Worm (Caenorhabditis elegans) whole organism, mixed stage, embryonic: ENCODE results near the gene Y54E2A.7.

Experiments used
- M03D4.4 ChIP-seq: sonication (generic microtip); optimal IDR thresholded peaks from 2 replicates; lab custom pipeline; 2017; ENCODE audit warnings: mild to moderate bottlenecking, missing genetic modification characterization, missing compliant biosample characterization
- bed-3 ChIP-seq: fragments of 200-800 bp; sonication (Bioruptor generic); optimal IDR thresholded peaks from 3 replicates; lab custom pipeline; 2018; ENCODE audit warnings: mild to moderate bottlenecking, missing genetic modification characterization, moderate library complexity, missing compliant biosample characterization
- blmp-1 ChIP-seq: fragments of 150-350 bp; optimal IDR thresholded peaks from 2 replicates; lab custom pipeline; 2014; ENCODE audit warnings: missing biosample characterization, missing genetic modification characterization
- ceh-39 ChIP-seq: fragments of 150-350 bp; optimal IDR thresholded peaks from 2 replicates; lab custom pipeline; 2014; ENCODE audit warnings: missing biosample characterization, missing genetic modification characterization
- ceh-43 ChIP-seq: fragments of 200-800 bp; sonication (Bioruptor generic); optimal IDR thresholded peaks from 2 replicates; lab custom pipeline; 2018; ENCODE audit warnings: mild to moderate bottlenecking, missing genetic modification characterization, moderate library complexity, missing compliant biosample characterization
- ceh-83 ChIP-seq: fragments of 200-800 bp; sonication (Bioruptor generic); optimal IDR thresholded peaks from 2 replicates; lab custom pipeline; 2018; ENCODE audit warnings: mild to moderate bottlenecking, missing genetic modification characterization, missing compliant biosample characterization
- ces-1 ChIP-seq: fragments of 150-350 bp; optimal IDR thresholded peaks from 2 replicates; lab custom pipeline; 2014; ENCODE audit warnings: missing biosample characterization, missing genetic modification reagents, missing genetic modification characterization
- cnd-1 ChIP-seq: fragments of 200-800 bp; sonication (Bioruptor generic); optimal IDR thresholded peaks from 2 replicates; lab custom pipeline; 2018; ENCODE audit warnings: mild to moderate bottlenecking, missing genetic modification characterization, missing compliant biosample characterization
- drap-1 ChIP-seq: fragments of 200-800 bp; sonication (Bioruptor generic); optimal IDR thresholded peaks from 3 replicates; lab custom pipeline; 2018; ENCODE audit warnings: mild to moderate bottlenecking, missing genetic modification characterization, missing compliant biosample characterization
- elt-1 ChIP-seq: sonication (generic microtip); optimal IDR thresholded peaks from 2 replicates; lab custom pipeline; 2017; ENCODE audit warnings: missing genetic modification characterization, mild to moderate bottlenecking, missing compliant biosample characterization, antibody characterized with exemption, moderate library complexity, borderline replicate concordance; ENCODE audit not compliant: insufficient read depth
- elt-3 ChIP-seq: fragments of 150-350 bp; optimal IDR thresholded peaks from 2 replicates; lab custom pipeline; 2014; ENCODE audit warnings: missing biosample characterization, missing genetic modification characterization
- flh-1 ChIP-seq: fragments of 200-800 bp; sonication (Bioruptor generic); optimal IDR thresholded peaks from 2 replicates; lab custom pipeline; 2018; ENCODE audit warnings: mild to moderate bottlenecking, missing genetic modification characterization, moderate library complexity, missing compliant biosample characterization
- ham-2 ChIP-seq: fragments of 200-800 bp; sonication (Bioruptor generic); optimal IDR thresholded peaks from 2 replicates; lab custom pipeline; 2018; ENCODE audit warnings: mild to moderate bottlenecking, missing genetic modification characterization, missing compliant biosample characterization
- hlh-1 ChIP-seq: fragments of 150-350 bp; optimal IDR thresholded peaks from 2 replicates; lab custom pipeline; 2014; ENCODE audit warnings: missing biosample characterization, missing genetic modification reagents, missing genetic modification characterization
- lin-13 ChIP-seq: fragments of 150-350 bp; optimal IDR thresholded peaks from 2 replicates; lab custom pipeline; 2014; ENCODE audit warnings: missing biosample characterization, missing genetic modification characterization
- lin-32 ChIP-seq: fragments of 200-800 bp; sonication (Bioruptor generic); optimal IDR thresholded peaks from 2 replicates; lab custom pipeline; 2018; ENCODE audit warnings: mild to moderate bottlenecking, missing genetic modification characterization, missing compliant biosample characterization
- lsy-2 ChIP-seq: fragments of 150-350 bp; optimal IDR thresholded peaks from 2 replicates; lab custom pipeline; 2014; ENCODE audit warnings: missing biosample characterization, missing genetic modification characterization
- mab-5 ChIP-seq: fragments of 150-350 bp; optimal IDR thresholded peaks from 2 replicates; lab custom pipeline; 2014; ENCODE audit warnings: missing biosample characterization, missing genetic modification characterization
- mep-1 ChIP-seq: fragments of 150-350 bp; optimal IDR thresholded peaks from 2 replicates; lab custom pipeline; 2017; ENCODE audit warnings: missing biosample characterization, missing genetic modification reagents, missing genetic modification characterization, inconsistent platforms
- mls-2 ChIP-seq: sonication (generic microtip); optimal IDR thresholded peaks from 2 replicates; lab custom pipeline; 2016; ENCODE audit warnings: mild to moderate bottlenecking, missing genetic modification characterization, moderate library complexity, missing compliant biosample characterization
- nhr-12 ChIP-seq: fragments of 150-350 bp; optimal IDR thresholded peaks from 2 replicates; lab custom pipeline; 2014; ENCODE audit warnings: missing biosample characterization, missing genetic modification characterization
- nhr-2 ChIP-seq: fragments of 150-350 bp; optimal IDR thresholded peaks from 2 replicates; lab custom pipeline; 2014; ENCODE audit warnings: missing biosample characterization, missing genetic modification characterization
- nhr-237 ChIP-seq: fragments of 150-350 bp; optimal IDR thresholded peaks from 2 replicates; lab custom pipeline; 2014; ENCODE audit warnings: missing biosample characterization, missing genetic modification characterization
- nhr-28 ChIP-seq: fragments of 150-350 bp; optimal IDR thresholded peaks from 2 replicates; lab custom pipeline; 2014; ENCODE audit warnings: missing biosample characterization, missing genetic modification characterization
- nhr-76 ChIP-seq: sonication (generic microtip); optimal IDR thresholded peaks from 2 replicates; lab custom pipeline; 2017; ENCODE audit warnings: missing biosample characterization, missing genetic modification characterization
- pha-4 ChIP-seq: fragments of 150-350 bp; optimal IDR thresholded peaks from 2 replicates; lab custom pipeline; 2018; ENCODE audit warnings: missing biosample characterization, missing genetic modification reagents, missing genetic modification characterization
- sem-2 ChIP-seq: fragments of 200-800 bp; sonication (Bioruptor generic); optimal IDR thresholded peaks from 2 replicates; lab custom pipeline; 2018; ENCODE audit warnings: mild to moderate bottlenecking, missing genetic modification characterization, missing compliant biosample characterization
- snpc-4 ChIP-seq: fragments of 150-350 bp; optimal IDR thresholded peaks from 2 replicates; lab custom pipeline; 2014; ENCODE audit warnings: missing biosample characterization, missing genetic modification characterization
- sptf-1 ChIP-seq: sonication (generic microtip); optimal IDR thresholded peaks from 2 replicates; lab custom pipeline; 2017; ENCODE audit warnings: mild to moderate bottlenecking, missing genetic modification characterization, moderate library complexity, missing compliant biosample characterization
- tbx-8 ChIP-seq: fragments of 200-800 bp; sonication (Bioruptor generic); optimal IDR thresholded peaks from 2 replicates; lab custom pipeline; 2018; ENCODE audit warnings: mild to moderate bottlenecking, missing genetic modification characterization, moderate library complexity, missing compliant biosample characterization
- unc-120 ChIP-seq: sonication (generic microtip); optimal IDR thresholded peaks from 2 replicates; lab custom pipeline; 2017; ENCODE audit warnings: missing genetic modification characterization, missing compliant biosample characterization; ENCODE audit not compliant: poor library complexity, severe bottlenecking
- unc-39 ChIP-seq: fragments of 150-350 bp; optimal IDR thresholded peaks from 2 replicates; lab custom pipeline; 2014; ENCODE audit warnings: missing biosample characterization, missing genetic modification characterization
- unc-62 ChIP-seq: fragments of 150-350 bp; optimal IDR thresholded peaks from 2 replicates; lab custom pipeline; 2014; ENCODE audit warnings: missing biosample characterization, missing genetic modification reagents, missing genetic modification characterization
- zip-8 ChIP-seq: fragments of 150-350 bp; optimal IDR thresholded peaks from 2 replicates; lab custom pipeline; 2014; ENCODE audit warnings: missing biosample characterization, missing genetic modification characterization
- ztf-11 ChIP-seq: fragments of 150-350 bp; optimal IDR thresholded peaks from 2 replicates; lab custom pipeline; 2014; ENCODE audit warnings: missing biosample characterization, missing genetic modification characterization

Y54E2A.7 gene

DNA sequence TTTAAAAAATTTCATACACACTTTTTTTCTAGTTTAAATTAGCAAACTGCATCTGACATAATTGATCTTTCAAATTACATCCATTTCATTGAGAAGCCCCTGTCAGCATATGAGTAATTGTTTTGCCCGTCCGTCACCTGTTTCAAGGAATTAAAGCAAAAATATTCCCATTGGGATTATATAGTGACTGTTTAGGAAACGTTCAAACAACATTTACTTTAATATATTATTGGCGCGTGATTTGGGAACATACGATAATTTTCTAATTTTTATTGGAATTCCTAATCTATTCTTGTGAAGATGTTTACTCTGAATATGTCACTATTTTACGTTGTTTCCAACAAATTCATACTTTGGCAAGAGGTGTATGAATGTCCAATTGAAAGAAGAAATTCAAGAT lies 32.9 kb upstream of the Y54E2A.7 start, which contains the start of gene srt-11:
Gene srt-11, plus strand, starts transcription at position 301 of the 400 bp plus-strand sequence.
- TF ChIP-seq lin-13 (tag; lab: Kevin White, UChicago) = no peak
- TF ChIP-seq nhr-28 (tag; lab: Kevin White, UChicago) = no peak
- no peak for TF ChIP-seq sptf-1 (tag; lab: Kevin White, UChicago)
- TF ChIP-seq elt-3 (tag; lab: Kevin White, UChicago) = no peak

DNA sequence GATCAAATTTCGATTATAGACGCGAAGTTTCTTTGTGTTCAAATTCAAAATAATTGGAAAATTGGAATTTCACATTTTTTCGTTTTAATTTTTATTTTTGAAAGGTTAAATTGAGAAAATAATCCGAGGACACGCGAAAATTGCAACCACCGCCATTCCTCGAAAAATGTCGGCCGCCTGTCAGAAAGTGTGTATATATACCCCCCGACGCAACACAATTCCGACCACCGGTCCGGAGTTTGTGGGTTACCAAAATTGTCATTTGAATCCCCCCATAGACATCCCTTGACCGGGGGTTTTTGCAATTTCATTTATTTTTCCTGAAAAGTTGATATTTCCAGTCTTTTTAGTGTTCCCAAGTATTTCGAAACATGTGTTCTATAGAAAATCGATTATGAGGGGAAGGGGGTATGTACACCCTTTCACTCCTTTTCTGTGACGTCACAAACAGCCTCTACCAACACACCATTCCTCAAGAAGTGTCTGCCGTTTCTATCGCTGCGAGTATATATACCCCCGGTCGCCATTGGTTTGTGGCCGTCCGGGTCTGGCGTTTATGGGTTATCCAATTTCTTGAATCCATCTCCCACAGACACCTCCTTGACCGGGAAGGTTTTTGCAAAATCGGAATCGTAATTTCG lies 31.6 kb upstream of the Y54E2A.7 start, which contains the start of gene W01D2.3:
Gene W01D2.3, minus strand, starts transcription at position 51 of the 641 bp plus-strand sequence.
- peak; percentile 90 for TF ChIP-seq ceh-43
- peak; percentile 22 for TF ChIP-seq nhr-2 (tag; lab: Kevin White, UChicago)
- TF ChIP-seq zip-8 (tag; lab: Kevin White, UChicago) = peak; percentile 49
- TF ChIP-seq pha-4 = peak; percentile 36
- peak; percentile 0 for TF ChIP-seq hlh-1
- peak; percentile 89 for TF ChIP-seq lin-32 (GFP tag; lab: Kevin White, UChicago)
- TF ChIP-seq sem-2 (GFP tag; lab: Kevin White, UChicago) = peak; percentile 75
- TF ChIP-seq mls-2 (tag; lab: Kevin White, UChicago) = peak; percentile 97
- peak; percentile 88 for TF ChIP-seq mep-1 (tag; lab: Kevin White, UChicago)
- peak; percentile 6 for TF ChIP-seq nhr-76 (tag; lab: Kevin White, UChicago)
- TF ChIP-seq bed-3 (GFP tag; lab: Kevin White, UChicago) = peak; percentile 87
- TF ChIP-seq blmp-1 (tag; lab: Kevin White, UChicago) = no peak
- peak; percentile 71 for TF ChIP-seq unc-39
- peak; percentile 94 for TF ChIP-seq ceh-83 (GFP tag; lab: Kevin White, UChicago)
- peak; percentile 93 for TF ChIP-seq tbx-8 (GFP tag; lab: Kevin White, UChicago)
- TF ChIP-seq nhr-12 (tag; lab: Kevin White, UChicago) = peak; percentile 22
- TF ChIP-seq drap-1 = peak; percentile 95
- TF ChIP-seq M03D4.4 = peak; percentile 93
- TF ChIP-seq elt-3 (tag; lab: Kevin White, UChicago) = peak; percentile 23
- peak; percentile 87 for TF ChIP-seq flh-1
- TF ChIP-seq cnd-1 (tag; lab: Kevin White, UChicago) = peak; percentile 95
- TF ChIP-seq ceh-39 (tag; lab: Kevin White, UChicago) = peak; percentile 12
- TF ChIP-seq ztf-11 = peak; percentile 14
- no peak for TF ChIP-seq elt-1 (tag; lab: Kevin White, UChicago)
- peak; percentile 96 for TF ChIP-seq sptf-1 (tag; lab: Kevin White, UChicago)
- peak; percentile 92 for TF ChIP-seq unc-120
- peak; percentile 58 for TF ChIP-seq lsy-2
- TF ChIP-seq mab-5 (tag; lab: Kevin White, UChicago) = no peak
- peak; percentile 60 for TF ChIP-seq ces-1 (GFP tag; lab: Kevin White, UChicago)
- TF ChIP-seq unc-62 (GFP tag; lab: Kevin White, UChicago) = peak; percentile 63
- peak; percentile 29 for TF ChIP-seq nhr-28 (tag; lab: Kevin White, UChicago)
- TF ChIP-seq snpc-4 (tag; lab: Kevin White, UChicago) = no peak
- peak; percentile 86 for TF ChIP-seq ham-2 (GFP tag; lab: Kevin White, UChicago)
- TF ChIP-seq nhr-237 (tag; lab: Kevin White, UChicago) = peak; percentile 17
- TF ChIP-seq lin-13 (tag; lab: Kevin White, UChicago) = peak; percentile 45

DNA sequence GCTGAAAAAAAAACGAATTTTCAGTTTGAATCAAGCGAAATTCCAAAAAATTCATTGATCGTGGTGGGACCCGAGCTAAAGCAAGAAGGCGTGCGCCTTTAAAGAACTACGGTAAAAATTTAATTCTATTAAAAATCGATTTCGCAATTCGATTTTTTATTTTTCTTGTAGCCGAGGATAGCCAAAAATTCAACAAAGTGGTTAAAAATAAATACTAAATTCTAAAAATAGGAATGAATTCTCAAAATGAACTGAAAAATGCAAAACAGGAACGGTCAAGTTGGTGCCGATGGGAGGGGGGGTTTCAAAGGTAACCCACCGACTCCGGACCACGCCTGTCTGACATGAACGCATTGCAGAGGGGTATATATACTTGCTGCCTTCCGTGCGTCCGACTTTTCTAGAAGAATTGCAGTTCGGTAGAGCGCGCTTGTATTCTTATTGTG lies 28.3 kb upstream of the Y54E2A.7 start:
- TF ChIP-seq ceh-43 = no peak
- peak; percentile 25 for TF ChIP-seq tbx-8 (GFP tag; lab: Kevin White, UChicago)
- TF ChIP-seq cnd-1 (tag; lab: Kevin White, UChicago) = peak; percentile 28
- TF ChIP-seq ceh-83 (GFP tag; lab: Kevin White, UChicago) = peak; percentile 71
- peak; percentile 27 for TF ChIP-seq unc-120
- no peak for TF ChIP-seq nhr-237 (tag; lab: Kevin White, UChicago)
